Worm (Caenorhabditis elegans) whole organism, L1 larva: ENCODE results near the gene Y58A7A.5.
A peak's percentile ranks its signal among the peaks of the same experiment; 100 is the strongest.

Experiments used
- C04F5.9 ChIP-seq: sonication (generic microtip); optimal IDR thresholded peaks from 2 replicates; lab custom pipeline; 2016; ENCODE audit warnings: missing genetic modification characterization, missing compliant biosample characterization
- C16A3.4 ChIP-seq: fragments of 150-350 bp; optimal IDR thresholded peaks from 2 replicates; lab custom pipeline; 2014; ENCODE audit warnings: missing biosample characterization, missing genetic modification characterization
- Y116A8C.19 ChIP-seq: sonication (generic microtip); optimal IDR thresholded peaks from 2 replicates; lab custom pipeline; 2016; ENCODE audit warnings: missing compliant biosample characterization, missing genetic modification characterization, borderline replicate concordance
- aly-2 ChIP-seq: fragments of 150-350 bp; optimal IDR thresholded peaks from 2 replicates; lab custom pipeline; 2014; ENCODE audit warnings: missing biosample characterization, missing genetic modification characterization
- ceh-63 ChIP-seq: fragments of 200-800 bp; sonication (Bioruptor generic); optimal IDR thresholded peaks from 2 replicates; lab custom pipeline; 2018; ENCODE audit warnings: mild to moderate bottlenecking, missing genetic modification characterization, missing compliant biosample characterization
- ceh-8 ChIP-seq: fragments of 200-800 bp; sonication (Bioruptor generic); optimal IDR thresholded peaks from 2 replicates; lab custom pipeline; 2018; ENCODE audit warnings: mild to moderate bottlenecking, missing genetic modification characterization, moderate library complexity, missing compliant biosample characterization
- ceh-82 ChIP-seq, 3 experiments: fragments of 150-350 bp in 1 of 3; sonication (generic microtip) in 2 of 3; optimal IDR thresholded peaks; 2 replicates each; lab custom pipeline; 2014 to 2017; ENCODE audit warnings: missing biosample characterization in 3 of 3, missing genetic modification characterization in 3 of 3
- ceh-88 ChIP-seq: fragments of 200-800 bp; sonication (Bioruptor generic); IDR thresholded peaks from 2 replicates; pipeline ENCODE4 v1.3.6; 2022; ENCODE audit warnings: missing genetic modification characterization, missing compliant biosample characterization
- ces-1 ChIP-seq: fragments of 150-350 bp; optimal IDR thresholded peaks from 2 replicates; lab custom pipeline; 2014; ENCODE audit warnings: missing biosample characterization, missing genetic modification reagents, missing genetic modification characterization
- dpl-1 ChIP-seq, 3 experiments: fragments of 150-350 bp in 2 of 3; sonication (generic microtip) in 1 of 3; optimal IDR thresholded peaks; 2 replicates each; lab custom pipeline; 2014 to 2017; ENCODE audit warnings: missing biosample characterization in 3 of 3, missing genetic modification characterization in 3 of 3, missing genetic modification reagents in 3 of 3
- efl-1 ChIP-seq, 4 experiments: fragments of 150-350 bp; optimal IDR thresholded peaks in 3 of 4; peaks in 1 of 4; 1 replicate in 1 of 4; 2 replicates in 3 of 4; lab custom pipeline; 2014; ENCODE audit warnings: missing biosample characterization in 2 of 4, missing genetic modification characterization in 2 of 4, missing genetic modification reagents in 2 of 4
- efl-3 ChIP-seq: fragments of 200-800 bp; sonication (Bioruptor generic); optimal IDR thresholded peaks from 2 replicates; lab custom pipeline; 2018; ENCODE audit warnings: mild to moderate bottlenecking, missing genetic modification characterization, missing compliant biosample characterization
- fkh-8 ChIP-seq: sonication (generic microtip); optimal IDR thresholded peaks from 2 replicates; lab custom pipeline; 2016; ENCODE audit warnings: mild to moderate bottlenecking, missing genetic modification characterization, missing compliant biosample characterization
- fos-1 ChIP-seq: fragments of 150-350 bp; optimal IDR thresholded peaks from 2 replicates; lab custom pipeline; 2014; ENCODE audit warnings: missing biosample characterization, missing genetic modification characterization
- grh-1 ChIP-seq: fragments of 200-800 bp; sonication (Bioruptor generic); IDR thresholded peaks from 2 replicates; pipeline ENCODE4 v1.3.6; 2022; ENCODE audit warnings: missing genetic modification reagents, missing genetic modification characterization, missing compliant biosample characterization
- hlh-4 ChIP-seq: sonication (generic microtip); optimal IDR thresholded peaks from 2 replicates; lab custom pipeline; 2016; ENCODE audit warnings: mild to moderate bottlenecking, missing genetic modification characterization, missing compliant biosample characterization
- isw-1 ChIP-seq: fragments of 200-800 bp; sonication (Bioruptor generic); IDR thresholded peaks from 2 replicates; pipeline ENCODE4 v1.3.6; 2022; ENCODE audit warnings: missing genetic modification characterization, missing compliant biosample characterization
- lin-13 ChIP-seq: fragments of 150-350 bp; optimal IDR thresholded peaks from 2 replicates; lab custom pipeline; 2014; ENCODE audit warnings: missing biosample characterization, missing genetic modification reagents, missing genetic modification characterization
- lin-14 ChIP-seq: fragments of 200-800 bp; sonication (Bioruptor generic); optimal IDR thresholded peaks from 2 replicates; lab custom pipeline; 2018; ENCODE audit warnings: mild to moderate bottlenecking, missing genetic modification characterization, moderate library complexity, missing compliant biosample characterization
- lin-35 ChIP-seq, 2 experiments: fragments of 150-350 bp; optimal IDR thresholded peaks; 2 replicates each; lab custom pipeline; 2014; ENCODE audit warnings: missing biosample characterization in 2 of 2, missing genetic modification characterization in 2 of 2, missing genetic modification reagents in 2 of 2
- lsy-2 ChIP-seq, 2 experiments: fragments of 150-350 bp; optimal IDR thresholded peaks; 2 replicates each; lab custom pipeline; 2014; ENCODE audit warnings: missing biosample characterization in 2 of 2, missing genetic modification characterization in 2 of 2
- mab-9 ChIP-seq: fragments of 200-800 bp; sonication (Bioruptor generic); IDR thresholded peaks from 2 replicates; pipeline ENCODE4 v1.3.6; 2022; ENCODE audit warnings: missing genetic modification reagents, missing genetic modification characterization, missing compliant biosample characterization
- mep-1 ChIP-seq: fragments of 150-350 bp; optimal IDR thresholded peaks from 2 replicates; lab custom pipeline; 2014; ENCODE audit warnings: missing biosample characterization, missing genetic modification characterization
- nhr-11 ChIP-seq: fragments of 150-350 bp; optimal IDR thresholded peaks from 2 replicates; lab custom pipeline; 2014; ENCODE audit warnings: missing biosample characterization, missing genetic modification characterization
- nhr-12 ChIP-seq: sonication (generic microtip); optimal IDR thresholded peaks from 2 replicates; lab custom pipeline; 2017; ENCODE audit warnings: missing biosample characterization, missing genetic modification characterization
- nhr-19 ChIP-seq: fragments of 200-800 bp; sonication (Bioruptor generic); conservative IDR thresholded peaks from 2 replicates; pipeline ENCODE4 v1.3.6; 2022; ENCODE audit warnings: missing genetic modification characterization, missing compliant biosample characterization
- nhr-28 ChIP-seq: fragments of 150-350 bp; optimal IDR thresholded peaks from 2 replicates; lab custom pipeline; 2014; ENCODE audit warnings: missing biosample characterization, missing genetic modification characterization
- nhr-71 ChIP-seq: sonication (generic microtip); optimal IDR thresholded peaks from 2 replicates; lab custom pipeline; 2016; ENCODE audit warnings: mild to moderate bottlenecking, missing genetic modification characterization, moderate library complexity, missing compliant biosample characterization
- nhr-77 ChIP-seq: fragments of 150-350 bp; optimal IDR thresholded peaks from 2 replicates; lab custom pipeline; 2014; ENCODE audit warnings: missing biosample characterization, missing genetic modification characterization
- nhr-84 ChIP-seq: sonication (generic microtip); optimal IDR thresholded peaks from 2 replicates; lab custom pipeline; 2017; ENCODE audit warnings: missing biosample characterization, missing genetic modification characterization
- nhr-90 ChIP-seq: sonication (generic microtip); optimal IDR thresholded peaks from 2 replicates; lab custom pipeline; 2016; ENCODE audit warnings: mild to moderate bottlenecking, missing genetic modification characterization, missing compliant biosample characterization; ENCODE audit not compliant: poor library complexity
- pqm-1 ChIP-seq: sonication (generic microtip); optimal IDR thresholded peaks from 3 replicates; lab custom pipeline; 2017; ENCODE audit warnings: missing biosample characterization, missing genetic modification characterization
- sup-37 ChIP-seq: fragments of 200-800 bp; sonication (Bioruptor generic); optimal IDR thresholded peaks from 2 replicates; lab custom pipeline; 2018; ENCODE audit warnings: mild to moderate bottlenecking, missing genetic modification characterization, missing compliant biosample characterization
- swsn-7 ChIP-seq: sonication (generic microtip); optimal IDR thresholded peaks from 2 replicates; lab custom pipeline; 2016; ENCODE audit warnings: missing genetic modification characterization, missing compliant biosample characterization
- tbx-2 ChIP-seq: sonication (generic microtip); optimal IDR thresholded peaks from 2 replicates; lab custom pipeline; 2016; ENCODE audit warnings: missing genetic modification characterization, missing compliant biosample characterization
- unc-130 ChIP-seq: fragments of 150-350 bp; optimal IDR thresholded peaks from 2 replicates; lab custom pipeline; 2017; ENCODE audit warnings: missing biosample characterization, missing genetic modification characterization, inconsistent platforms
- unc-86 ChIP-seq: sonication (generic microtip); optimal IDR thresholded peaks from 2 replicates; lab custom pipeline; 2016; ENCODE audit warnings: missing genetic modification characterization, missing compliant biosample characterization
- xbp-1 ChIP-seq: sonication (generic microtip); optimal IDR thresholded peaks from 2 replicates; lab custom pipeline; 2016; ENCODE audit warnings: missing genetic modification characterization, missing compliant biosample characterization
- zip-4 ChIP-seq: fragments of 200-800 bp; sonication (Bioruptor generic); optimal IDR thresholded peaks from 2 replicates; lab custom pipeline; 2018; ENCODE audit warnings: mild to moderate bottlenecking, missing genetic modification characterization, moderate library complexity, missing compliant biosample characterization

Y58A7A.5 gene

DNA sequence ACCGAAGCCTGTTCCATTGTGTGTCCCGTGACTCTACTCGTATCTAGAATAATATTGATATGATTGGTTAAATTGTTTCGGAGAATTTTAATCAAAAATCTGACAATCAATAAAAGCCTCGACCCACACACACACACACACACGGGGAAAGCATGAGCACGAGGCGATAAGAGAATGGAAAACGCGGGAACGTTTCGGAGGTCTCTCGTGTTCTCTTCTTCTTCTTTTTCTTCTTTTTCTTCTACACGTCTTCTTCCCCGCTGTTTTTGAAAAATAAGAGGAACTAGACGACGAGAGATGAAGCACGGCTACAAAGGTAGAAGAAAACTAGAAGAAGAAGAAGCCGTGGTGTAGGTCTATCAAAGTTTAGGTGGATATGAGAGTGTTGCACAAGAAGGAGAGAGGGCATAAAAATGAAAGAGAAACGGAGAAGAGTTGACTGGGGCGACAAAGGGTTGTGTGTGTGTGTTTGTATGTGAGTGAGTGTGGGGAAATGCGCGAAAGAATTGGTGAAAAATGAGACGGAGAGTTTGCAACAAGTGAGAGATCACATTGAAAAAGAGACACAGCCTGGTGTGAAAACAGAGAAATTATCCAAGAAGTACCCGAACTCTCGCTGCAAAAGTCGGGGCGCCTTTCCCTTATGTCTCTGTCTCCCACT lies 21.9 kb downstream of the Y58A7A.5 start, which contains the start of gene mlk-1 (continued):
- TF ChIP-seq xbp-1 (tag; lab: Kevin White, UChicago): peak; percentile 10
- TF ChIP-seq dpl-1 (GFP tag; optimal IDR thresholded peaks at IDR 0.05; lab: Kevin White, UChicago): peak in 2 of 3 experiments; percentile 6 to 36
- peak; percentile 50 for TF ChIP-seq C16A3.4 (tag; lab: Kevin White, UChicago)
- TF ChIP-seq unc-130: peak; percentile 18
- no peak for TF ChIP-seq ces-1 (GFP tag; lab: Kevin White, UChicago)
- TF ChIP-seq lin-14 (GFP tag; lab: Kevin White, UChicago): peak; percentile 96
- TF ChIP-seq nhr-77 (tag; lab: Kevin White, UChicago): peak; percentile 53
- no peak for TF ChIP-seq efl-3 (GFP tag; lab: Kevin White, UChicago)
- TF ChIP-seq pqm-1 (tag; lab: Kevin White, UChicago): no peak
- no peak for TF ChIP-seq fos-1
- TF ChIP-seq lsy-2 (tag; optimal IDR thresholded peaks at IDR 0.05; lab: Kevin White, UChicago): peak; percentile 39 to 75
- peak; percentile 57 for TF ChIP-seq nhr-71 (tag; lab: Kevin White, UChicago)
- TF ChIP-seq lin-35 (GFP tag; optimal IDR thresholded peaks at IDR 0.05; lab: Kevin White, UChicago): peak; percentile 21 to 26
- no peak for TF ChIP-seq ceh-63 (GFP tag; lab: Kevin White, UChicago)
- TF ChIP-seq nhr-11 (tag; lab: Kevin White, UChicago): no peak
- no peak for TF ChIP-seq sup-37 (GFP tag; lab: Kevin White, UChicago)
- peak; percentile 70 for TF ChIP-seq swsn-7 (tag; lab: Kevin White, UChicago)
- TF ChIP-seq tbx-2 (tag; lab: Kevin White, UChicago): peak; percentile 58
- peak; percentile 24 for TF ChIP-seq ceh-8 (GFP tag; lab: Kevin White, UChicago)
- TF ChIP-seq lin-13: peak; percentile 8
- TF ChIP-seq fkh-8 (tag; lab: Kevin White, UChicago): peak; percentile 79
- peak in 2 of 3 experiments; percentile 27 to 60 for TF ChIP-seq ceh-82 (tag; optimal IDR thresholded peaks at IDR 0.05; lab: Kevin White, UChicago)
- TF ChIP-seq Y116A8C.19 (tag; lab: Kevin White, UChicago): no peak

DNA sequence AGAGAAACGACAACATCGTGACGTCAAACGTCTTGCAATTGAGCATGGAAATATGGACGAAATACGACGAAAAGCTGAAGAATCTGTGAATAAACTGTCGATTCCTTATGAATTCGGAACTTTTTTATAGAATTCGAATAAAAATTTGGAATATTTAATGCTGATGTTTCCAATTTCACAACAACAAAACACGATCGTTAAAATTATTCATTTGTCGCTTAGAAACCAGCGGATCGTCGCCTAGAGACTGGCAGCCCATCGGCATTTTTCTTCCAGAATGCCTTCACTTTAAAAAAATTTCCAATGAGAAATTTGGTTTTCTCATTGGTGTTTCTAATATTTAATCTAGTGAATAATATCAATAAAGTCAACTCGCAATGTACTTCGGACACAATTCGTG lies 33.4 kb downstream of the Y58A7A.5 start, which contains the start of gene cwp-4:
TSS of gene cwp-4 (plus strand) at position 301 of the 400 bp plus-strand sequence.
- TF ChIP-seq nhr-12 (tag; lab: Kevin White, UChicago): no peak
- no peak for TF ChIP-seq nhr-84
- TF ChIP-seq sup-37 (GFP tag; lab: Kevin White, UChicago): no peak
- TF ChIP-seq nhr-19: no peak
- no peak for TF ChIP-seq grh-1 (GFP tag; lab: Robert Waterston, UW)
- TF ChIP-seq aly-2 (tag; lab: Kevin White, UChicago): no peak
- TF ChIP-seq mep-1: no peak
- no peak for TF ChIP-seq mab-9 (GFP tag; lab: Robert Waterston, UW)
- TF ChIP-seq zip-4 (GFP tag; lab: Kevin White, UChicago): no peak
- TF ChIP-seq nhr-28 (tag; lab: Kevin White, UChicago): no peak
- TF ChIP-seq ceh-82 (tag; optimal IDR thresholded peaks at IDR 0.05; lab: Kevin White, UChicago): no peak
- no peak for TF ChIP-seq nhr-90 (tag; lab: Kevin White, UChicago)
- no peak for TF ChIP-seq efl-1 (optimal IDR thresholded peaks at IDR 0.05; lab: Kevin White, UChicago)
- TF ChIP-seq efl-1 (GFP tag; optimal IDR thresholded peaks at IDR 0.05 in 1 of 2; lab: Kevin White, UChicago): no peak
- TF ChIP-seq C04F5.9 (tag; lab: Kevin White, UChicago): no peak
- TF ChIP-seq ceh-88 (GFP tag; lab: Robert Waterston, UW): no peak
- TF ChIP-seq isw-1 (GFP tag; lab: Robert Waterston, UW): no peak
- no peak for TF ChIP-seq lin-14 (GFP tag; lab: Kevin White, UChicago)
- no peak for TF ChIP-seq hlh-4 (tag; lab: Kevin White, UChicago)
- TF ChIP-seq unc-86: no peak
